Fruit fly (Drosophila melanogaster) whole organism, embryonic: ENCODE measurements around the gene Ndfip.

Experiments used
- Abd-B ChIP-seq: fragments of 200-800 bp; sonication (Bioruptor generic); optimal IDR thresholded peaks from 2 replicates; lab custom pipeline; 2018; ENCODE audit warnings: missing biosample characterization, mild to moderate bottlenecking, missing genetic modification characterization, moderate library complexity
- Atf3 ChIP-seq: fragments of 200-800 bp; sonication (Bioruptor generic); optimal IDR thresholded peaks from 3 replicates; lab custom pipeline; 2016; ENCODE audit warnings: missing biosample characterization, missing genetic modification characterization
- CG11723 ChIP-seq: fragments of 200-800 bp; sonication (Bioruptor generic); optimal IDR thresholded peaks from 2 replicates; lab custom pipeline; 2017; ENCODE audit warnings: missing biosample characterization, mild to moderate bottlenecking, missing genetic modification characterization
- CG12659 ChIP-seq: fragments of 200-800 bp; sonication (Bioruptor generic); optimal IDR thresholded peaks from 3 replicates; lab custom pipeline; 2017; ENCODE audit warnings: mild to moderate bottlenecking, missing biosample characterization, missing genetic modification reagents, missing genetic modification characterization
- CG15479 ChIP-seq: fragments of 200-800 bp; sonication (Bioruptor generic); optimal IDR thresholded peaks from 3 replicates; lab custom pipeline; 2019; ENCODE audit warnings: missing biosample characterization, mild to moderate bottlenecking, missing genetic modification characterization, moderate library complexity
- CG15514 ChIP-seq: fragments of 200-800 bp; sonication (Bioruptor generic); optimal IDR thresholded peaks from 3 replicates; lab custom pipeline; 2017; ENCODE audit warnings: missing biosample characterization, missing genetic modification characterization, mild to moderate bottlenecking, moderate library complexity, missing genetic modification reagents
- CG17361 ChIP-seq: fragments of 200-800 bp; sonication (Bioruptor generic); IDR thresholded peaks from 3 replicates; pipeline ENCODE4 v1.3.6; 2022; ENCODE audit warnings: missing biosample characterization, missing genetic modification characterization
- CG18619 ChIP-seq: fragments of 200-800 bp; sonication (Bioruptor generic); optimal IDR thresholded peaks from 3 replicates; lab custom pipeline; 2017; ENCODE audit warnings: missing biosample characterization, mild to moderate bottlenecking, missing genetic modification characterization
- CG31365 ChIP-seq: fragments of 200-800 bp; sonication (Bioruptor generic); optimal IDR thresholded peaks from 2 replicates; lab custom pipeline; 2018; ENCODE audit warnings: missing biosample characterization, mild to moderate bottlenecking, missing genetic modification characterization
- CG32532 ChIP-seq: fragments of 200-800 bp; sonication (Bioruptor generic); IDR thresholded peaks from 2 replicates; pipeline ENCODE4 v1.3.6; 2022; ENCODE audit warnings: missing biosample characterization, missing genetic modification characterization
- CG34224 ChIP-seq: fragments of 200-800 bp; sonication (Bioruptor generic); IDR thresholded peaks from 3 replicates; pipeline ENCODE4 v1.3.6; 2022; ENCODE audit warnings: missing biosample characterization, missing genetic modification characterization; ENCODE audit not compliant: partially characterized antibody
- CG4328 ChIP-seq: fragments of 200-800 bp; sonication (Bioruptor generic); optimal IDR thresholded peaks from 3 replicates; lab custom pipeline; 2017; ENCODE audit warnings: missing biosample characterization, missing genetic modification reagents, missing genetic modification characterization
- CG4854 ChIP-seq: fragments of 200-800 bp; sonication (Bioruptor generic); optimal IDR thresholded peaks from 2 replicates; lab custom pipeline; 2016; ENCODE audit warnings: missing biosample characterization, missing genetic modification characterization, inconsistent platforms
- CG6175 ChIP-seq: fragments of 200-800 bp; sonication (Bioruptor generic); IDR thresholded peaks from 3 replicates; pipeline ENCODE4 v1.3.6; 2022; ENCODE audit warnings: missing biosample characterization, missing genetic modification characterization
- CG7786 ChIP-seq: fragments of 200-800 bp; sonication (Bioruptor generic); optimal IDR thresholded peaks from 2 replicates; lab custom pipeline; 2016; ENCODE audit warnings: missing biosample characterization, missing genetic modification characterization
- CG7987 ChIP-seq: fragments of 200-800 bp; sonication (Bioruptor generic); optimal IDR thresholded peaks from 2 replicates; lab custom pipeline; 2018; ENCODE audit warnings: missing biosample characterization, mild to moderate bottlenecking, missing genetic modification characterization, moderate library complexity
- CG8388 ChIP-seq: fragments of 200-800 bp; sonication (Bioruptor generic); optimal IDR thresholded peaks from 2 replicates; lab custom pipeline; 2019; ENCODE audit warnings: missing biosample characterization, mild to moderate bottlenecking, missing genetic modification characterization, moderate library complexity
- CG8924 ChIP-seq: fragments of 200-800 bp; optimal IDR thresholded peaks from 3 replicates; lab custom pipeline; 2019; ENCODE audit warnings: missing biosample characterization, mild to moderate bottlenecking, missing genetic modification characterization, moderate library complexity
- CG9797 ChIP-seq: fragments of 200-800 bp; sonication (Bioruptor generic); optimal IDR thresholded peaks from 3 replicates; lab custom pipeline; 2018; ENCODE audit warnings: missing biosample characterization, mild to moderate bottlenecking, missing genetic modification characterization
- CG9876 ChIP-seq: fragments of 200-800 bp; sonication (Bioruptor generic); optimal IDR thresholded peaks from 2 replicates; lab custom pipeline; 2016; ENCODE audit warnings: missing biosample characterization, missing genetic modification characterization
- CG9932 ChIP-seq: fragments of 200-800 bp; sonication (Bioruptor generic); IDR thresholded peaks from 2 replicates; pipeline ENCODE4 v1.3.6; 2022; ENCODE audit warnings: missing biosample characterization, missing genetic modification characterization
- Lhr ChIP-seq: fragments of 200-800 bp; sonication (Bioruptor generic); optimal IDR thresholded peaks from 3 replicates; lab custom pipeline; 2017; ENCODE audit warnings: mild to moderate bottlenecking, missing biosample characterization, missing genetic modification reagents, missing genetic modification characterization
- MESR4 ChIP-seq: fragments of 200-800 bp; sonication (Bioruptor generic); optimal IDR thresholded peaks from 2 replicates; lab custom pipeline; 2018; ENCODE audit warnings: missing biosample characterization, mild to moderate bottlenecking, missing genetic modification characterization, moderate library complexity
- NFAT ChIP-seq: fragments of 200-800 bp; sonication (Bioruptor generic); IDR thresholded peaks from 2 replicates; pipeline ENCODE4 v1.3.6; 2022; ENCODE audit warnings: missing biosample characterization, missing genetic modification characterization
- Oaz ChIP-seq: fragments of 200-800 bp; sonication (Bioruptor generic); IDR thresholded peaks from 2 replicates; pipeline ENCODE4 v1.3.6; 2022; ENCODE audit warnings: missing biosample characterization, missing genetic modification characterization
- Sry-β ChIP-seq: fragments of 200-800 bp; sonication (Bioruptor generic); optimal IDR thresholded peaks from 2 replicates; lab custom pipeline; 2018; ENCODE audit warnings: missing biosample characterization, mild to moderate bottlenecking, missing genetic modification characterization, moderate library complexity
- Sry-δ ChIP-seq: fragments of 200-800 bp; sonication (Bioruptor generic); optimal IDR thresholded peaks from 2 replicates; lab custom pipeline; 2016; ENCODE audit warnings: missing biosample characterization, missing genetic modification characterization
- ab ChIP-seq: fragments of 200-800 bp; sonication (Bioruptor generic); optimal IDR thresholded peaks from 2 replicates; lab custom pipeline; 2016; ENCODE audit warnings: missing biosample characterization, missing genetic modification characterization
- ase ChIP-seq: fragments of 200-800 bp; sonication (Bioruptor generic); IDR thresholded peaks from 3 replicates; pipeline ENCODE4 v1.3.6; 2022; ENCODE audit warnings: missing biosample characterization, missing genetic modification characterization
- bcd ChIP-seq: fragments of 200-800 bp; sonication (Bioruptor generic); optimal IDR thresholded peaks from 2 replicates; lab custom pipeline; 2017; ENCODE audit warnings: missing biosample characterization, mild to moderate bottlenecking, missing genetic modification characterization
- crp ChIP-seq, 2 experiments: fragments of 200-800 bp; sonication (Bioruptor generic); optimal IDR thresholded peaks; 2 replicates in 1 of 2; 3 replicates in 1 of 2; lab custom pipeline; 2017; ENCODE audit warnings: missing biosample characterization in 2 of 2, missing genetic modification characterization in 2 of 2, mild to moderate bottlenecking in 1 of 2, moderate library complexity in 1 of 2
- dmrt99B ChIP-seq: fragments of 200-800 bp; sonication (Bioruptor generic); optimal IDR thresholded peaks from 2 replicates; lab custom pipeline; 2018; ENCODE audit warnings: missing biosample characterization, mild to moderate bottlenecking, missing genetic modification characterization, moderate library complexity
- gcm ChIP-seq: fragments of 200-800 bp; sonication (Bioruptor generic); optimal IDR thresholded peaks from 2 replicates; lab custom pipeline; 2019; ENCODE audit warnings: missing biosample characterization, mild to moderate bottlenecking, missing genetic modification characterization, moderate library complexity
- grau ChIP-seq: fragments of 200-800 bp; optimal IDR thresholded peaks from 3 replicates; lab custom pipeline; 2019; ENCODE audit warnings: missing biosample characterization, mild to moderate bottlenecking, missing genetic modification characterization, moderate library complexity
- hth ChIP-seq: fragments of >200 bp; optimal IDR thresholded peaks from 2 replicates; lab custom pipeline; 2017; ENCODE audit warnings: inconsistent platforms
- inv ChIP-seq: fragments of 200-800 bp; sonication (Bioruptor generic); IDR thresholded peaks from 2 replicates; pipeline ENCODE4 v1.3.6; 2022; ENCODE audit warnings: missing biosample characterization, missing genetic modification characterization; ENCODE audit not compliant: partially characterized antibody
- jumu ChIP-seq: fragments of 200-800 bp; sonication (Bioruptor generic); optimal IDR thresholded peaks from 3 replicates; lab custom pipeline; 2016; ENCODE audit warnings: missing biosample characterization, missing genetic modification characterization
- mld ChIP-seq: fragments of 200-800 bp; sonication (Bioruptor generic); IDR thresholded peaks from 3 replicates; pipeline ENCODE4 v1.3.6; 2022; ENCODE audit warnings: missing biosample characterization, missing genetic modification characterization; ENCODE audit not compliant: partially characterized antibody
- odd ChIP-seq: fragments of 200-800 bp; sonication (Bioruptor generic); optimal IDR thresholded peaks from 2 replicates; lab custom pipeline; 2017; ENCODE audit warnings: missing biosample characterization, mild to moderate bottlenecking, missing genetic modification characterization
- onecut ChIP-seq: fragments of 200-800 bp; sonication (Bioruptor generic); IDR thresholded peaks from 2 replicates; pipeline ENCODE4 v1.3.6; 2022; ENCODE audit warnings: missing biosample characterization, missing genetic modification characterization
- pita ChIP-seq: fragments of 200-800 bp; sonication (Bioruptor generic); optimal IDR thresholded peaks from 2 replicates; lab custom pipeline; 2017; ENCODE audit warnings: missing biosample characterization, mild to moderate bottlenecking, missing genetic modification characterization
- rib ChIP-seq: fragments of 200-800 bp; sonication (Bioruptor generic); IDR thresholded peaks from 2 replicates; pipeline ENCODE4 v1.3.6; 2022; ENCODE audit warnings: missing biosample characterization, missing genetic modification characterization
- row ChIP-seq: fragments of 200-800 bp; sonication (Bioruptor generic); IDR thresholded peaks from 3 replicates; pipeline ENCODE4 v1.3.6; 2022; ENCODE audit warnings: missing biosample characterization, missing genetic modification characterization
- sd ChIP-seq: fragments of 200-800 bp; sonication (Bioruptor generic); optimal IDR thresholded peaks from 3 replicates; lab custom pipeline; 2018; ENCODE audit warnings: missing biosample characterization, mild to moderate bottlenecking, missing genetic modification characterization, moderate library complexity
- sisA ChIP-seq: fragments of 200-800 bp; sonication (Bioruptor generic); IDR thresholded peaks from 2 replicates; pipeline ENCODE4 v1.3.6; 2022; ENCODE audit warnings: missing biosample characterization, missing genetic modification characterization
- stwl ChIP-seq: fragments of 200-800 bp; sonication (Bioruptor generic); optimal IDR thresholded peaks from 3 replicates; lab custom pipeline; 2018; ENCODE audit warnings: missing biosample characterization, mild to moderate bottlenecking, missing genetic modification characterization, moderate library complexity
- sug ChIP-seq: fragments of 200-800 bp; optimal IDR thresholded peaks from 2 replicates; lab custom pipeline; 2019; ENCODE audit warnings: missing biosample characterization, mild to moderate bottlenecking, missing genetic modification characterization, moderate library complexity
- unc-4 ChIP-seq: fragments of 200-800 bp; sonication (Bioruptor generic); IDR thresholded peaks from 2 replicates; pipeline ENCODE4 v1.3.6; 2022; ENCODE audit warnings: missing biosample characterization, missing genetic modification characterization; ENCODE audit not compliant: partially characterized antibody

The Ndfip gene

dm6 chr3L:17668945-17669779 lies 15.1 kb upstream of the Ndfip start, which contains the start of gene Crtc (continued):
- TF ChIP-seq CG4854 (GFP tag; lab: Kevin White, UChicago) = no peak
- TF ChIP-seq CG15514 (GFP tag; lab: Kevin White, UChicago) = peak; percentile 93
- TF ChIP-seq CG18619 (GFP tag; lab: Kevin White, UChicago) = peak; percentile 3
- no peak for TF ChIP-seq CG4328
- no peak for TF ChIP-seq sisA
- peak; percentile 25 for TF ChIP-seq CG12659 (GFP tag; lab: Kevin White, UChicago)
- TF ChIP-seq crp (GFP tag; optimal IDR thresholded peaks at IDR 0.05; lab: Kevin White, UChicago) = peak in 1 of 2 experiments; percentile 71
- 0 out of 2 replicates have a peak, but pooled peaks have one; percentile 5 for TF ChIP-seq onecut (GFP tag; lab: Robert Waterston, UW)
- TF ChIP-seq Oaz (GFP tag; lab: Robert Waterston, UW) = no peak
- no peak for TF ChIP-seq odd (GFP tag; lab: Kevin White, UChicago)
- peak; percentile 79 for TF ChIP-seq Sry-δ (GFP tag; lab: Kevin White, UChicago)
- no peak for TF ChIP-seq Atf3 (GFP tag; lab: Kevin White, UChicago)
- no peak for TF ChIP-seq dmrt99B (tag; lab: Kevin White, UChicago)
- TF ChIP-seq CG7987 (GFP tag; lab: Kevin White, UChicago) = peak; percentile 60
- TF ChIP-seq stwl (tag; lab: Kevin White, UChicago) = peak; percentile 82
- TF ChIP-seq sd (tag; lab: Kevin White, UChicago) = peak; percentile 61
- TF ChIP-seq ase (GFP tag; lab: Robert Waterston, UW) = 0 out of 3 replicates have a peak, but pooled peaks have one; percentile 10
- peak; percentile 16 for TF ChIP-seq gcm (GFP tag; lab: Kevin White, UChicago)
- peak; percentile 90 for TF ChIP-seq MESR4 (GFP tag; lab: Kevin White, UChicago)
- peak; percentile 13 for TF ChIP-seq Sry-β (GFP tag; lab: Kevin White, UChicago)
- TF ChIP-seq CG15479 (GFP tag; lab: Kevin White, UChicago) = no peak
- peak; percentile 17 for TF ChIP-seq CG8924 (tag; lab: Kevin White, UChicago)
- TF ChIP-seq unc-4 = peak; percentile 76
- 0 out of 2 replicates have a peak, but pooled peaks have one; percentile 43 for TF ChIP-seq rib (GFP tag; lab: Robert Waterston, UW)
- peak; percentile 87 for TF ChIP-seq CG9797 (GFP tag; lab: Kevin White, UChicago)
- peak; percentile 44; the same call in 1 of the 3 replicates for TF ChIP-seq CG17361 (GFP tag; lab: Robert Waterston, UW)
- no peak for TF ChIP-seq CG6175
- peak; percentile 66 for TF ChIP-seq mld (GFP tag; lab: Robert Waterston, UW)
- no peak for TF ChIP-seq CG9876
- peak; percentile 21 for TF ChIP-seq sug (tag; lab: Kevin White, UChicago)
- peak; percentile 42 for TF ChIP-seq CG9932 (GFP tag; lab: Robert Waterston, UW)
- no peak for TF ChIP-seq ab
- TF ChIP-seq CG8388 = no peak
- TF ChIP-seq CG34224 (GFP tag; lab: Robert Waterston, UW) = peak; percentile 66
- no peak for TF ChIP-seq CG11723 (GFP tag; lab: Kevin White, UChicago)
- no peak for TF ChIP-seq hth (lab: Kevin White, UChicago)
- TF ChIP-seq CG7786 (GFP tag; lab: Kevin White, UChicago) = peak; percentile 2
- TF ChIP-seq bcd (GFP tag; lab: Kevin White, UChicago) = peak; percentile 25
- TF ChIP-seq CG32532 (GFP tag; lab: Robert Waterston, UW) = peak; percentile 32; the same call in 1 of the 2 replicates
- TF ChIP-seq grau (tag; lab: Kevin White, UChicago) = peak; percentile 9
- peak; percentile 59 for TF ChIP-seq Lhr (GFP tag; lab: Kevin White, UChicago)
- no peak for TF ChIP-seq CG31365 (tag; lab: Kevin White, UChicago)
- peak; percentile 63; the same call in 2 of the 3 replicates for TF ChIP-seq row (GFP tag; lab: Robert Waterston, UW)
- TF ChIP-seq jumu = no peak
- TF ChIP-seq pita (GFP tag; lab: Kevin White, UChicago) = peak; percentile 81
- no peak for TF ChIP-seq Abd-B (GFP tag; lab: Kevin White, UChicago)
- TF ChIP-seq inv (GFP tag; lab: Robert Waterston, UW) = peak; percentile 52
- TF ChIP-seq NFAT (GFP tag; lab: Robert Waterston, UW) = peak; percentile 77; the same call in 1 of the 2 replicates
